Worm (Caenorhabditis elegans) whole organism, late embryonic: ENCODE data around the gene C17F4.2.

Source experiments
- ama-1 ChIP-seq: fragments of 150-350 bp; optimal IDR thresholded peaks from 2 replicates; lab custom pipeline; 2014
- lin-11 ChIP-seq: fragments of 200-800 bp; sonication (Bioruptor generic); optimal IDR thresholded peaks from 2 replicates; lab custom pipeline; 2018; ENCODE audit warnings: mild to moderate bottlenecking, missing genetic modification characterization, missing compliant biosample characterization
- madf-2 ChIP-seq: sonication (generic microtip); optimal IDR thresholded peaks from 2 replicates; lab custom pipeline; 2017; ENCODE audit warnings: missing genetic modification characterization, missing compliant biosample characterization
- nhr-11 ChIP-seq: fragments of 150-350 bp; optimal IDR thresholded peaks from 2 replicates; lab custom pipeline; 2014; ENCODE audit warnings: missing biosample characterization, missing genetic modification characterization
- odd-2 ChIP-seq: sonication (generic microtip); optimal IDR thresholded peaks from 2 replicates; lab custom pipeline; 2017; ENCODE audit warnings: antibody characterized with exemption, mild to moderate bottlenecking, missing genetic modification characterization, missing compliant biosample characterization
- rnt-1 ChIP-seq: sonication (generic microtip); optimal IDR thresholded peaks from 2 replicates; lab custom pipeline; 2016; ENCODE audit warnings: missing genetic modification characterization, missing compliant biosample characterization
- unc-55 ChIP-seq: sonication (generic microtip); optimal IDR thresholded peaks from 2 replicates; lab custom pipeline; 2017; ENCODE audit warnings: missing biosample characterization, missing genetic modification reagents, missing genetic modification characterization

- TF ChIP-seq ama-1 (lab: Kevin White, UChicago) (no peak), rnt-1 (tag; lab: Kevin White, UChicago) (no peak), madf-2 (tag; lab: Kevin White, UChicago) (no peak), unc-55 (GFP tag; lab: Kevin White, UChicago) (no peak), nhr-11 (no peak), odd-2 (tag; lab: Kevin White, UChicago) (no peak), lin-11 (tag; lab: Kevin White, UChicago) (no peak)
These were observed 6.6 kb upstream of the C17F4.2 start for ce11 chrII:3241842-3242241.
